Fruit fly (Drosophila melanogaster) Kc167 (cell line): ENCODE measurements around the gene CG7656.

Source experiments
- Myc ChIP-seq: fragments of >200 bp; optimal IDR thresholded peaks from 2 replicates; lab custom pipeline; 2017; ENCODE audit warnings: missing external identifiers
- Sin3A ChIP-seq: fragments of >200 bp; optimal IDR thresholded peaks from 2 replicates; lab custom pipeline; 2018; ENCODE audit warnings: missing external identifiers
- h ChIP-seq: fragments of >200 bp; optimal IDR thresholded peaks from 3 replicates; lab custom pipeline; 2018; ENCODE audit warnings: missing external identifiers
- insv ChIP-seq: fragments of >200 bp; optimal IDR thresholded peaks from 3 replicates; lab custom pipeline; 2018; ENCODE audit warnings: missing external identifiers
- psq ChIP-seq: fragments of >200 bp; optimal IDR thresholded peaks from 2 replicates; lab custom pipeline; 2017; ENCODE audit warnings: missing external identifiers
- ttk ChIP-seq: sonication (Bioruptor generic); optimal IDR thresholded peaks from 2 replicates; lab custom pipeline; 2017; ENCODE audit warnings: missing external identifiers

dm6 chr3L:15636359-15636758 lies 48.4 kb upstream of the CG7656 start:
- TF ChIP-seq insv (no peak), Myc (lab: Kevin White, UChicago) (no peak), psq (lab: Kevin White, UChicago) (no peak), ttk (lab: Kevin White, UChicago) (no peak), h (no peak), Sin3A (lab: Kevin White, UChicago) (no peak)
